Worm (Caenorhabditis elegans): ENCODE data around the gene C33B4.2.
A peak's percentile ranks its signal among the peaks of the same experiment; 100 is the strongest.

C33B4.2 gene

DNA sequence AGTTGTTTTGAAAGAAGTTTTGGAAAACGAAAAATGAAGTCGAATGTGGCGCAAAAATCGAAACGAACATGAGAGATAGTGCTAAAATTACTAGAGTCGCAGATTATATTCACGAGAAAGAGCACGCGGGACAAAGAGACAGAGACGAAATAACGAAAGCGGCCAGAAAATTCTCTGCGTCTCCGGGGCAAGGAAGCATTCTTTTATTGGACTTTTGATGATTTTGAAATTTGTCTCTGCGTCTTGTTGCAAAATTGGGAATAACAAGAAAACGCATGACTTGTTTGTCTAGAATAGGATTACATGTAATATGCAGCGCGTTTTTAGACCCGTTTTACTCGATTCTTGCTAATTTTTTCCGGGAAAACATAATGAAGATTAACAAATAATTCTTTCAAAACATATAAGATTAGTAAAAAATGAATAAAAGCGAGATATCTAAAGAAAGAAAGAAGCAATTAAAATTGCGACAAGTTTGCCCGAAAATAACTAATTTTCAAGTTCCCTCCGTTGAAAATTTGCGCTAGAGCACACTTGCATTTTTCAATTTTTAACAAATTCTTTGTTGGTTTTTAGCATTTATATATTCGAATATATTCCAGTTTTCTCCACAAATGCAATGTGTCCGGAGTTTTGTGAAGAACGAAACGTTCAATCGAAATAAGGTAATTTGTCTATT, 23.9 kb downstream of the C33B4.2 start, which contains the start of the genes B0491.6 and pigm-1 (continued):
- TF ChIP-seq attf-5 (GFP tag; optimal IDR thresholded peaks at IDR 0.05) (peak; percentile 90), Y67H2A.10 (GFP tag; conservative IDR thresholded peaks at IDR 0.05) (no peak), let-526 (GFP tag; IDR thresholded peaks at IDR 0.05) (no peak), nhr-179 (tag; optimal IDR thresholded peaks at IDR 0.05) (no peak), ceh-27 (GFP tag; optimal IDR thresholded peaks at IDR 0.05) (peak; percentile 16), lin-54 (GFP tag; optimal IDR thresholded peaks at IDR 0.05) (peak; percentile 62), atf-7 (tag; optimal IDR thresholded peaks at IDR 0.05) (no peak), lag-1 (GFP tag; IDR thresholded peaks at IDR 0.05) (no peak), die-1 (tag; optimal IDR thresholded peaks at IDR 0.05) (no peak), ccch-3 (GFP tag; optimal IDR thresholded peaks at IDR 0.05) (no peak), F39B2.1 (GFP tag; IDR thresholded peaks at IDR 0.05) (no peak), pha-4 (tag; optimal IDR thresholded peaks at IDR 0.05) (no peak), sea-2 (GFP tag; IDR thresholded peaks at IDR 0.05) (no peak), gei-17 (GFP tag; optimal IDR thresholded peaks at IDR 0.05) (no peak), ama-1 (optimal IDR thresholded peaks at IDR 0.05) (no peak), ama-1 (GFP tag; optimal IDR thresholded peaks at IDR 0.05) (no peak), efl-1 (GFP tag; optimal IDR thresholded peaks at IDR 0.05) (peak; percentile 72), sdz-38 (tag; optimal IDR thresholded peaks at IDR 0.05) (no peak), tlf-1 (GFP tag; optimal IDR thresholded peaks at IDR 0.05) (no peak), xnd-1 (tag; optimal IDR thresholded peaks at IDR 0.05) (no peak), K12H6.12 (tag; optimal IDR thresholded peaks at IDR 0.05) (peak; percentile 70), F10E7.11 (tag; optimal IDR thresholded peaks at IDR 0.05) (no peak), ztf-22 (GFP tag; optimal IDR thresholded peaks at IDR 0.05) (no peak), egl-44 (GFP tag; IDR thresholded peaks at IDR 0.05) (0 out of 2 replicates have a peak, but pooled peaks have one; percentile 15), B0035.1 (tag; optimal IDR thresholded peaks at IDR 0.05) (no peak), tbx-9 (tag; optimal IDR thresholded peaks at IDR 0.05; ENCODE audit: borderline replicate concordance) (no peak), aptf-2 (GFP tag; conservative IDR thresholded peaks at IDR 0.05) (no peak), ceh-91 (GFP tag; IDR thresholded peaks at IDR 0.05) (no peak), fkh-3 (tag; optimal IDR thresholded peaks at IDR 0.05) (no peak), snpc-1.3 (tag; optimal IDR thresholded peaks at IDR 0.05; ENCODE audit: insufficient read depth) (no peak), hmg-1.2 (GFP tag; IDR thresholded peaks at IDR 0.05) (peak; percentile 94), F49E8.2 (tag; optimal IDR thresholded peaks at IDR 0.05; ENCODE audit: insufficient read depth) (no peak), nhr-120 (GFP tag; IDR thresholded peaks at IDR 0.05) (no peak), mcd-1 (GFP tag; IDR thresholded peaks at IDR 0.05) (peak; percentile 61; the same call in 1 of the 2 replicates), mxl-1 (tag; optimal IDR thresholded peaks at IDR 0.05) (no peak), bed-2 (GFP tag; IDR thresholded peaks at IDR 0.05) (no peak), akir-1 (GFP tag; optimal IDR thresholded peaks at IDR 0.05) (no peak), ceh-79 (tag; optimal IDR thresholded peaks at IDR 0.05) (no peak), madf-8 (GFP tag; conservative IDR thresholded peaks at IDR 0.05) (no peak), hmg-20 (GFP tag; IDR thresholded peaks at IDR 0.05) (no peak), bed-1 (GFP tag; IDR thresholded peaks at IDR 0.05) (no peak), lin-40 (tag; optimal IDR thresholded peaks at IDR 0.05) (peak; percentile 64), B0336.3 (GFP tag; IDR thresholded peaks at IDR 0.05) (no peak), lir-1 (GFP tag; conservative IDR thresholded peaks at IDR 0.05) (0 out of 2 replicates have a peak, but pooled peaks have one; percentile 10), sptf-2 (GFP tag; optimal IDR thresholded peaks at IDR 0.05) (no peak), nhr-27 (tag; optimal IDR thresholded peaks at IDR 0.05) (no peak), athp-1 (tag; optimal IDR thresholded peaks at IDR 0.05) (no peak), ceh-58 (GFP tag; IDR thresholded peaks at IDR 0.05) (no peak)
